Worm (Caenorhabditis elegans): ENCODE measurements around the gene T13C2.7.

The T13C2.7 gene

DNA sequence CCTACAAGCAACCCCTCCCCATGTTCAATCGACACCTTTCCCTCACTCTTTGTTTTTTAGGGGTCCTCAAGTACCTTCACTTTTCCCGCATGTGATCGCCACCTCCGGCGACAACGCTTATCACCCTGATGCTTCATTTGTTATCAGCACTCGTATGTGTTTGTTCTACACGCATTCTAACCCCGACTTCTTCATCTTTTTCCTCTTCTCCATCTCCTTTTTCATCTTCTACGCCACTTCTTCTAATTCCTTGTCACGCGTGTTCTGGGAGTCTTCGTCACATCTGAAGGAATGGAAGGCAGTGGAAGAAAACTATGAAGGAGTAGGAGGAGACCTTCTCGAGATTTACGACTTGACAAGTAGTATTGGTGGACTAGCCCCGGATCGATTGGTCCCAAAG lies 50.8 kb downstream of the T13C2.7 start:
- no peak for TF ChIP-seq lsy-2 (tag; optimal IDR thresholded peaks at IDR 0.05)
- TF ChIP-seq mep-1 (tag; optimal IDR thresholded peaks at IDR 0.05) = no peak
- no peak for TF ChIP-seq unc-120 (tag; optimal IDR thresholded peaks at IDR 0.05; ENCODE audit: poor library complexity, severe bottlenecking)
- TF ChIP-seq unc-62 (GFP tag; optimal IDR thresholded peaks at IDR 0.05) = peak; percentile 32
- no peak for TF ChIP-seq cnd-1 (tag; optimal IDR thresholded peaks at IDR 0.05)

DNA sequence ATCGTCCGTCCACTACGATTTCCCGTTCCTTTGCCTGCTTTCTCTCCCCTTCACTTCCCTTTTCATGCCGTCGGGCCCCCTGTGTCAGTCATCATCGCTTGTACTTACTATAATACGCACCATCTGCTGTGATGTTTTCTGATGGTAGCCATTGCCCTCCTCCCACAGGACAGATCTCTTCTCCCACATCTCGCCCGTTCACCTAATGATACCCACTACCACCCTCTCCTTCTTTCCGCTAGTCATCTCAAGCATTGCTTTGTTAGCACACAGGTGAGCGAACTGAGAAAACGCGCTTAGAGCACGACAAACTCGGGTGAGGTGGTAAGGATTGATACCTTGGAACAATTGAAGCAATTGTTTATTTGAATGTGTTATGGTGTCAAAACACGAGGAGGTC lies 51.7 kb downstream of the T13C2.7 start:
- peak; percentile 29 for TF ChIP-seq mls-2 (tag; optimal IDR thresholded peaks at IDR 0.05)
- TF ChIP-seq mep-1 (tag; optimal IDR thresholded peaks at IDR 0.05) = peak; percentile 35
- TF ChIP-seq ham-2 (GFP tag; optimal IDR thresholded peaks at IDR 0.05) = peak; percentile 72
- TF ChIP-seq ztf-11 (tag; optimal IDR thresholded peaks at IDR 0.05) = peak; percentile 7
- TF ChIP-seq nhr-2 (tag; optimal IDR thresholded peaks at IDR 0.05) = peak; percentile 64
- peak; percentile 62 for TF ChIP-seq cnd-1 (tag; optimal IDR thresholded peaks at IDR 0.05)
- no peak for TF ChIP-seq nhr-28 (tag; optimal IDR thresholded peaks at IDR 0.05)
- no peak for TF ChIP-seq unc-62 (GFP tag; optimal IDR thresholded peaks at IDR 0.05)

Measured in whole organism, mixed stage, embryonic.